Worm (Caenorhabditis elegans): ENCODE measurements around the gene C40H1.3.

The C40H1.3 gene

ce11 chrIII:9329266-9329665 is at the start of gene C40H1.3:
C40H1.3 (minus strand) TSS chrIII:9329366.
- TF ChIP-seq him-1 (tag; optimal IDR thresholded peaks at IDR 0.05) (no peak), dao-5 (tag; optimal IDR thresholded peaks at IDR 0.05) (no peak), W03F9.2 (tag; optimal IDR thresholded peaks at IDR 0.05) (no peak)

- TF ChIP-seq W03F9.2 (tag; optimal IDR thresholded peaks at IDR 0.05) (no peak), dao-5 (tag; optimal IDR thresholded peaks at IDR 0.05) (no peak), him-1 (tag; optimal IDR thresholded peaks at IDR 0.05) (no peak)
These were observed 47.5 kb upstream of the C40H1.3 start for ce11 chrIII:9376701-9377100.

DNA sequence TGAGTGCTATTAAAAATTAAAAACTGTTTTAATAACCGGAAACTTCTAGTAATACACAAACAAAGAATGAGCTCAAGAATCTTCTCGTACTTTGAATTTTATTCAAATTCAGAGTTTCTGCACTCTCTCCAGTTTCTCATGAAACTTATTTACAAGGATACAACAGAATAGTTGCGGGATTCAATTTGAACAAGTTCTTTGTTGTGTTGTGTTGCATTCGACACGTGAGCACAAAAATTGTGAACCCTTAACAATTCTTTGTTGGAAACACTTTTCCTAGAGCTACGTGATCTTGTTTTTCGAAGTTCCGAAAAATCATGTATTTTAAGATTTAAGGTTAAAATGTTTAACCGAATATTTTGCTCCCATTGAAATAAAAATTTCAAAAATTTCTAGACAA is 44.6 kb upstream of the C40H1.3 start:
- TF ChIP-seq dao-5 (tag; optimal IDR thresholded peaks at IDR 0.05) (no peak), W03F9.2 (tag; optimal IDR thresholded peaks at IDR 0.05) (no peak), him-1 (tag; optimal IDR thresholded peaks at IDR 0.05) (no peak)

DNA sequence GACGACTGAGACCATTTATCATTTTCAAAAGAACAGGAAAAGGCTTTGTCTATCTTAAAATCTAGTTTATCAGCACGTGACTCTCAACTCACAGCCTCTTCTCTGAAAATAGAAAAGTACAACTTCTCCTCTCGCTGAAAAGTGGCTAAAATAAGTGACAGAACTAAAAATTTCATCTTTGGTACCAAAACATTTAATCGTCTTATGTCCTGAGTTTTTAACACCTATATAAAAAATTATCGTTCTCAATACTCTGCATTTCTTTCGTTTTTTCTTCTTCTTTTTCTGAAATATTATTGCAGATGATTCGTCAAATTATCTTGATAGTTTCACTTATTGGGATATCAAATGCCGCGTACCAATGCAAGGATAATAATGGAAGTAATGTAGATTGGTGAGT is 37.8 kb upstream of the C40H1.3 start, which contains the start of gene crn-6:
Gene crn-6 (plus strand): TSS at position 301 of the 400 bp plus-strand sequence.
- TF ChIP-seq dao-5 (tag; optimal IDR thresholded peaks at IDR 0.05): no peak
- TF ChIP-seq W03F9.2 (tag; optimal IDR thresholded peaks at IDR 0.05): no peak
- no peak for TF ChIP-seq him-1 (tag; optimal IDR thresholded peaks at IDR 0.05)

ce11 chrIII:9366376-9366775 is 37.2 kb upstream of the C40H1.3 start:
- no peak for TF ChIP-seq him-1 (tag; optimal IDR thresholded peaks at IDR 0.05)
- TF ChIP-seq W03F9.2 (tag; optimal IDR thresholded peaks at IDR 0.05): no peak
- no peak for TF ChIP-seq dao-5 (tag; optimal IDR thresholded peaks at IDR 0.05)

DNA sequence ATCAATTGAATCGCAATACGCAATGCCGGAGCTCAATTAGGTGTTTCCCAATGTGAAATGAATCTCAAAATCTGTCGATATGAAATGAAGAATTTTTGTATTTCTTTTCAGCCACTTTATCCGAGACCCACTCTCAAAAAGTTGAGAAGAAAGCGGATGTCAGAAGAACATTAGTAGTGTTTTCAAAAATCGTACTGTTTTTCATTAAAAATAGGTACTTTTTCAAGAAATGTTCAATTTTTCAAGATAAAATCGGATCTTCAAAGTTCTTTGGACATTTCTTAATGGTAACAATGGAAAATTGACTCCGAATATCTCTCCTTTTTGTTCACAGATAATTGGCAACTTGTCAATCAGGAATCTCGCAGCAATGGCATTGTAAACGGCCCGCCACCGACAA is 32.1 kb upstream of the C40H1.3 start, which contains the start of gene flp-25:
Gene flp-25 (plus strand): TSS at position 301 of the 400 bp plus-strand sequence.
- TF ChIP-seq dao-5 (tag; optimal IDR thresholded peaks at IDR 0.05) (no peak), him-1 (tag; optimal IDR thresholded peaks at IDR 0.05) (no peak), W03F9.2 (tag; optimal IDR thresholded peaks at IDR 0.05) (no peak)

DNA sequence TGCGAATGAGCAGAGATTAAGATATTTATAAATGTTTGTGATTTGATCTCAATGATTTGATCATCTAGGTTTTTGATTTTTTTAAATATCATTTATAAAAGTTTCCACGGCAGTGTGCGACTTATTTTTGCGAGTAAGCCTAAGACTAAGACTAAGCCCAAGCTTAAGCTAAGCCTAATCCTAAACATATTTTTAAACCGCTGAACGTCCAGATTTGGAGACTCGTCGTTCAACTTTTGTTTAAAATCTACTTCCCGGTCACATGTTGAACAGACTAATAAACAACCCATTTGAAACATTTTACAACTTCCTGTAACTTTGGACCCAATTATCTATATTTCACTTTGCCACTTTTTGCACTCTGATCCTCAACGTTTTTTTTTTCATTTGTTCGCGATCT is 29.9 kb upstream of the C40H1.3 start, which contains the start of gene K04H4.5:
Gene K04H4.5 (plus strand): TSS at position 301 of the 400 bp plus-strand sequence.
- no peak for TF ChIP-seq him-1 (tag; optimal IDR thresholded peaks at IDR 0.05)
- no peak for TF ChIP-seq dao-5 (tag; optimal IDR thresholded peaks at IDR 0.05)
- TF ChIP-seq W03F9.2 (tag; optimal IDR thresholded peaks at IDR 0.05): no peak

ce11 chrIII:9355412-9355969 is 26.3 kb upstream of the C40H1.3 start, which contains the start of gene chtb-1:
chtb-1 (minus strand) TSS chrIII:9355462.
- no peak for TF ChIP-seq dao-5 (tag; optimal IDR thresholded peaks at IDR 0.05)
- no peak for TF ChIP-seq him-1 (tag; optimal IDR thresholded peaks at IDR 0.05)
- TF ChIP-seq W03F9.2 (tag; optimal IDR thresholded peaks at IDR 0.05): no peak

- TF ChIP-seq him-1 (tag; optimal IDR thresholded peaks at IDR 0.05) (no peak), W03F9.2 (tag; optimal IDR thresholded peaks at IDR 0.05) (no peak), dao-5 (tag; optimal IDR thresholded peaks at IDR 0.05) (no peak)
These were observed 24.6 kb upstream of the C40H1.3 start for ce11 chrIII:9353814-9354213.

ce11 chrIII:9346722-9347121 is 17.6 kb upstream of the C40H1.3 start:
- TF ChIP-seq dao-5 (tag; optimal IDR thresholded peaks at IDR 0.05) (no peak), W03F9.2 (tag; optimal IDR thresholded peaks at IDR 0.05) (no peak), him-1 (tag; optimal IDR thresholded peaks at IDR 0.05) (no peak)

DNA sequence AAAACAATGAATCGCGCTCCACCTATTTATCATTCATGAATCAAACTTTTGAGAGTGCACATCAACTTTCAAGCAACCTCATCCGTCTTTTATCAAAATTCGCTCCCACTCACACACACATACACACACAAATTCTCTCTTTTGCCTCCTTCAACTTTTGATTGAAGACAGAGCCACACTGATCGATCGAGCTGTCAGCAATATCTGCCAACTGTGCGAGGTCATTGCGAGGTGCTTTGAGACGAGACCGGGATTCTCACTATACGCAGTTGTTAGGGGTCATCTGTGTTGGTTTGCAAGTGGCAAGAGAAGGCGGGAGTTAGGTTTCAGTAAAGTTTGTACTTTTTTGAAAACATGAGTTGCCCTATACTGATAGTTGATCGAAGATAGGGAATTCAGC is 16.9 kb upstream of the C40H1.3 start:
- TF ChIP-seq W03F9.2 (tag; optimal IDR thresholded peaks at IDR 0.05) (no peak), him-1 (tag; optimal IDR thresholded peaks at IDR 0.05) (no peak), dao-5 (tag; optimal IDR thresholded peaks at IDR 0.05) (no peak)

ce11 chrIII:9344347-9344746 is 15.2 kb upstream of the C40H1.3 start, which contains the start of gene emb-9:
emb-9 (minus strand) TSS chrIII:9344447.
- TF ChIP-seq him-1 (tag; optimal IDR thresholded peaks at IDR 0.05) (no peak), dao-5 (tag; optimal IDR thresholded peaks at IDR 0.05) (no peak), W03F9.2 (tag; optimal IDR thresholded peaks at IDR 0.05) (no peak)

DNA sequence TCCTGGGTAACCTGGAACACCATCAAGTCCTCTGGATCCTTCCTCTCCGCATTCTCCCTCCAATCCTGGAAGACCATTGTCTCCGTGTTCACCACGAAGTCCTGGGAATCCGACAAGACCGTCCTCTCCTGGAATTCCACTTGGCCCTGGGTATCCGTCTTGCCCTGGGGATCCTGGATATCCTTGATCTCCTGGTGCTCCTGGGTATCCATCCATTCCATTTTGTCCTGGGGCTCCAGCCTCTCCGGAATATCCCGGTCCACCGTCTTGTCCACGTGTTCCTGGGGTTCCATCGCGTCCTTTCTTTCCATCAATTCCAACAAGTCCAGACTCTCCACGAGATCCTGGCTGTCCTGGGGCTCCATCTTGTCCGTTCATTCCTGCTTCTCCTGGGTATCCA is 10.9 kb upstream of the C40H1.3 start:
- no peak for TF ChIP-seq dao-5 (tag; optimal IDR thresholded peaks at IDR 0.05)

DNA sequence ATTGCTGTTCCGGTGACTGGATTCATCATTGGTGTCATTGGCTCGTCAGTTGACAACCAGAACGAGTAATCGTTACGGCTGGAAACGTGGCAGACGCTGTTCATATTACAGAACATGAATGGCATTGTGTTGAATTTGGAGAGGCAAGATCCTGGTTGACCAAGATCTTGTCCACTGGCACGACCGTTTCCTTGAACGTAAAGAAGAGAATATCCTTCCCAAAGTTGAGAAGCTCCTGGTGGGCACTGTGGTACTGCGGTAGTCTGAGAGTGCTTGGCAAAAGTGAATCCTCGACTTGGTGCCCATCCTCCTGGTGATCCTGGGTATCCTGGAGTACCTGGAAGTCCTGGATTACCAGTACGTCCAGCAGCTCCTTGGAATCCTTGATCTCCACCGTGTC is 8.8 kb upstream of the C40H1.3 start:
- no peak for TF ChIP-seq dao-5 (tag; optimal IDR thresholded peaks at IDR 0.05)
- no peak for TF ChIP-seq W03F9.2 (tag; optimal IDR thresholded peaks at IDR 0.05)
- no peak for TF ChIP-seq him-1 (tag; optimal IDR thresholded peaks at IDR 0.05)

DNA sequence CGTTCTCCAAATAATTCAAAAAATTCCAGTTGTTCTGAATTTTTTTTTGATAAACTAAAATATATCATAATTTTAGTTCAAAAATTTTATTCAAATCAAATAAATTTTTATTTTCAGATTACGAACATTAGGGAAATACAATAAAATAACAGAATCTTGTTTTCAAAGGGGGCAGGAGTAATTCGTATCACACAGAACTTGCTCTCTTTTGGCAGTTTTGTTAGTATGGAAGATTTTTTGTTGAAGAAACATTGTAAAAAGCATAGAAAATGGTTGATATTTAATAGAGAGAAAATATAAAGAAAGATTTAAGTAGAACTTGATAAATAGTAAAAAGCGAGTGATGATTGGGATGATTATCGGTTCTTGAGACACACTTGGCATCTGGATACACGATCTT is 7.6 kb upstream of the C40H1.3 start:
- TF ChIP-seq W03F9.2 (tag; optimal IDR thresholded peaks at IDR 0.05) (no peak), dao-5 (tag; optimal IDR thresholded peaks at IDR 0.05) (no peak), him-1 (tag; optimal IDR thresholded peaks at IDR 0.05) (no peak)
